Fruit fly (Drosophila melanogaster) whole organism, embryonic: ENCODE measurements around the gene Adck5.

ENCODE experiments used
- B-H2 ChIP-seq: fragments of 200-800 bp; sonication (Bioruptor generic); optimal IDR thresholded peaks from 2 replicates; lab custom pipeline; 2018; ENCODE audit warnings: missing biosample characterization, mild to moderate bottlenecking, missing genetic modification characterization
- chinmo ChIP-seq: fragments of 200-800 bp; sonication (Bioruptor generic); IDR thresholded peaks from 4 replicates; pipeline ENCODE4 v1.3.6; 2022; ENCODE audit warnings: missing biosample characterization, missing genetic modification characterization; ENCODE audit not compliant: partially characterized antibody

DNA sequence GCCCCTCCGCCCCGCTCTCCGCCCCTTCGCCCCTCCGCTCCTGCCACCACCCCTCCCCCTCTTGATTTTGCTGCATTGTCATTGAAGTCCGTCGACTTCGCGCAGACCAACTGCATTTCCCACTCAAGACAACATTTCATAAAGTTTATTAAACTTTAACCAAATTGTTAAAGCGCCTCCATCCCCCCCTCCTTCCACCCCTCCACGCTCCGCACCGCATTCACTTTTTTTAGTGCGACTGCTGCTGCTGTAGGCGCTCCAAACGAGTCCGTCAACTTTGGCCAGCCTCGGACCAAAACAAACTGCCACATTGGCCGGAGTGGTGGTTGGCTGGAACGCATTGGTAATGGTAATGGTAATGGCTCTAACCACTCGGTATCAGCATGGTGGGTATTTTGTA, 30.8 kb upstream of the Adck5 start:
- TF ChIP-seq chinmo (GFP tag; lab: Robert Waterston, UW) (no peak), B-H2 (GFP tag; lab: Kevin White, UChicago) (no peak)
